Fruit fly (Drosophila melanogaster) S2 (cell line): ENCODE results near the gene TwdlX.

Experiments
- CG8478 ChIP-seq: fragments of >200 bp; optimal IDR thresholded peaks from 2 replicates; lab custom pipeline; 2018
- CTCF ChIP-seq, 2 experiments: fragments of >200 bp; optimal IDR thresholded peaks; 2 replicates each; lab custom pipeline; 2018

Gene TwdlX

DNA sequence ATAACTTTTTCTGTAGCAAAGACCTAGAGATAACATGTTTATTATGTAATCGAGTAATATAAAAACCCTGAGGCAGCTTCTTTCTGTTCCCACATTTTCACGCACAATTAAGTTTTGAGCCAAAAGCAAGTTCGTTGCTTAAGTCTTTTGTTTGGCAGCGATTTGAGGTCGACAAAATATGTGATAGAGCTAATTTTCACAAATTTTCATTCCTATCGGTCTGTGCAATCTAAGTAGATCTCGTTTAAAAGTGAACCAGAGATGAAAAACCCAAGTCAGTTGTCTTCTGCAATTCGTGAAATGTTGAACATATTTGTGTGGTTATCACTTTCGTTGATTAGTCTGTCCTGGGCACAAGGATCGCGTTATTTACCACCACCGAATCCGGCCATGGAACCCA is 7.0 kb downstream of the TwdlX start, which contains the start of gene TwdlZ:
Gene TwdlZ, plus strand, starts transcription at position 301 of the 400 bp plus-strand sequence.
- TF ChIP-seq CTCF (optimal IDR thresholded peaks at IDR 0.05; lab: Kevin White, UChicago) (no peak), CG8478 (lab: Kevin White, UChicago) (no peak)

DNA sequence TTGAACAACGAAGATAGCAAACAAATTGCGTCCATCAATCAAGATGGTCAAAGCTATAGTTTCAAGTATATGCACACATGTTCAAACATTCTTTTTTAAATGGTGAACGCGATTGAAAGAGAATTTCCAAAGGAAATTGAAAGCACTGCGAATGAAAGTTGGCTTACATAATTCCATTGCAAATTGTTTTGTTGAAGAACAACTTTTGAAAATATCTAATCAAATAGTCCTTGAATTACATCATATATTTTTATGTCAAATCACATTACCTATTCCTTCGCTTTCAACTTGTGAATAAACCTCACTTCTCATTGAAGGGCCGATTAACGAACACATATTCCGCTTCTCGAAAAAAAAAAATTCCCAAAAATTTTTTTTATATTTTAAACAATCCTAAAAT is 9.7 kb downstream of the TwdlX start, which contains the start of gene CG32568:
Gene CG32568, plus strand, starts transcription at position 301 of the 400 bp plus-strand sequence.
- no peak for TF ChIP-seq CTCF (optimal IDR thresholded peaks at IDR 0.05; lab: Kevin White, UChicago)
- TF ChIP-seq CG8478 (lab: Kevin White, UChicago): no peak

DNA sequence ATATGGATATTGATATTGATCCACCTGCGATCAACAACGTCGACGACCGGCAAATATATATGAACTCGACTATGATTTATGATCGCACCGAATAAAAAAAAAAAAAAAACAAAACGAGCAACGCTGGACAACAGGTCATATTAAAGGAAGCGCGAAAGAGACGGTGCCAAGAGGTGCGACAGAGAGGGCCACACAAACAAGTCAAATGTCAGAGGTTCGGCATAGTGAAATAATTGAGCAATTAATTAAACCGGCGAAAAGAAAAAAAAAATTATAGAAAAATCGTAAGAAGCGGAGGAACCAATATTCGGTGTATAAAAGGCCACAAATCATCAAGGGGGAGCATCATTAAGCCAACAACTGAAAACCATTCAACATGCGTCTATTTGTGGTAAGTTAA is 11.7 kb downstream of the TwdlX start, which contains the start of gene Twdlalpha:
Gene Twdlalpha, plus strand, starts transcription at position 301 of the 400 bp plus-strand sequence.
- TF ChIP-seq CG8478 (lab: Kevin White, UChicago) (no peak), CTCF (optimal IDR thresholded peaks at IDR 0.05; lab: Kevin White, UChicago) (no peak)

- TF ChIP-seq CG8478 (lab: Kevin White, UChicago): no peak
- no peak for TF ChIP-seq CTCF (optimal IDR thresholded peaks at IDR 0.05; lab: Kevin White, UChicago)
Measured at dm6 chrX:16744345-16744744, 13.5 kb downstream of the TwdlX start.

- TF ChIP-seq CG8478 (lab: Kevin White, UChicago) (no peak), CTCF (optimal IDR thresholded peaks at IDR 0.05; lab: Kevin White, UChicago) (no peak)
Measured at dm6 chrX:16745942-16746341, 15.1 kb downstream of the TwdlX start.

DNA sequence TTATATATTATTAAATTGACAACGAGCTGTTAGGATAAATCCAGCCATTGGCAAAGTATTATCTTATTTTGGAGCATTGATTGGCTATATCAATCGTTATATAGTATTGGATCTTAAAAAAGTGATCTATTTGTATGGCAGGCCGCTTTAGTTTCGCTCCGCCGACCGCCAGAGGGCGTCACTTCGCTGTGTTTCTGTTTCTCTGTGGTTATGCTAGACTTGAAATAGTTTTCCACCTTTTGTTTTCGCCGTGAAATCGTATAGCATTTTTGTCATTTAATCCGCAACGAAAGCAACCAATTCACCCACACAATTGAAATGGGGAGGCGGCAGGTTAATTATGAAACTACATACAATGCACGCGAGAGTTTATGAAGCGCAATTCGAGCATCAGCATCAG is 15.9 kb downstream of the TwdlX start:
- peak; percentile 87 for TF ChIP-seq CTCF (optimal IDR thresholded peaks at IDR 0.05; lab: Kevin White, UChicago)
- TF ChIP-seq CG8478 (lab: Kevin White, UChicago): no peak

DNA sequence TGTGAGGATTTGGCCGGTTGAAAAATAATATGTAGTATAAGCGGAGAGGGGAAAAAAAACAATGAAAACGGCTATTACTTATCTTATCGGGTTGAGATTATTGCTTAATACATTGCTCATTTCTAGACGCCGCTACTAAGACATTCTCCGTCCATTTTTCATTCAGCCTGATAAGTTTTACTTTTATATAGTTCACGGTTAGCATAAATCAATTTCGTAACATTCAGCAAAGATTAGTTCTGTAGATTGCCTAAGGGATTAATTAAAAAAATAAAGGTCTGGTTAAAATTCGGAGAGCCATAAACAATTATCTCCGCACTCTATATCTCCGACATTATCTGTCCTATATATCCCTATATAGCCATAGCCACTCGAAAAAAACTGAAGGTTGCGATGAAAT is 16.6 kb downstream of the TwdlX start:
- TF ChIP-seq CG8478 (lab: Kevin White, UChicago) (no peak), CTCF (optimal IDR thresholded peaks at IDR 0.05; lab: Kevin White, UChicago) (no peak)

- no peak for TF ChIP-seq CTCF (optimal IDR thresholded peaks at IDR 0.05; lab: Kevin White, UChicago)
- no peak for TF ChIP-seq CG8478 (lab: Kevin White, UChicago)
Measured at dm6 chrX:16749324-16749723, 18.4 kb downstream of the TwdlX start.

DNA sequence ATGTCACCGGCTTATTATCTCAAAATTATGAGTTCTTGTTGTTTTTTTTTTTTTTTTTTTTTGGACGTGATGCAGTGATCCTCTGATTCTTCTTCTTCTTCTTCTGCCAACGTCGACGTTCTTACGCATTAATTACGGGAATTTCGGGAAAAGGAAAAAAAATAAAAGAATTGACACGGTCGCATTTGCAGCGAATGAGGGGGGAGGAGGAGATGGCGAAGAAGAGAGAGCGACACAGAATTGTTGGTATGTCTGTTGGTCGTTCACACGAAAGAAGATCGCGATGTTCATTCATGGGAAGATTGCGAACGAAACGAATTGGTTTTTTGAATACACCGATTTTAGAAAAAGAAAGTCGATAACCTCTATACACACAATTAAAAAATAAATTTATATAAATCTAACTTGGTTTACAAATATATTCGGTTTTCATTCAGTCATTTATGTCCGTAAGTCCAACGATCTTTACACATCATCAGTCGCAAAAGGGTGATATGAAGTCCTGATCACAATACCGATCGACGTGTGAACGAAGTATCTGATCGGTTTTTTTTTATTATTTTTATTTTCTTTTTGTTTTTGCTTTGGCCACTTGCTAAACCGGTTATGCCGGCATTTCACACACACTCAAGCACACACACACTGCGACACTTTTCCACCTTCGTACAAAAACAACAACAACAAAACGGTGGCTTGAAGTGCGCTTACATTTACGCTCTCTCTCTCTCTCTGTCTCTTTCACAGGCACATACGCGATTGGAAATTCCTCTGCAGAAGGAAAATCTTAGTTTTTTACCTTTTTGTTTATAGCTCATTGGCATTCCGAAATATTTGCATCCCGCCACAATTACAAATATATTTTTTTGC is 20.1 kb downstream of the TwdlX start:
- no peak for TF ChIP-seq CG8478 (lab: Kevin White, UChicago)
- no peak for TF ChIP-seq CTCF (optimal IDR thresholded peaks at IDR 0.05; lab: Kevin White, UChicago)

- TF ChIP-seq CTCF (optimal IDR thresholded peaks at IDR 0.05; lab: Kevin White, UChicago): peak; percentile 18 to 63
- no peak for TF ChIP-seq CG8478 (lab: Kevin White, UChicago)
Measured at dm6 chrX:16751579-16752156, 20.8 kb downstream of the TwdlX start, which contains the start of gene goe. TSS of gene goe (minus strand) at chrX:16751910.

DNA sequence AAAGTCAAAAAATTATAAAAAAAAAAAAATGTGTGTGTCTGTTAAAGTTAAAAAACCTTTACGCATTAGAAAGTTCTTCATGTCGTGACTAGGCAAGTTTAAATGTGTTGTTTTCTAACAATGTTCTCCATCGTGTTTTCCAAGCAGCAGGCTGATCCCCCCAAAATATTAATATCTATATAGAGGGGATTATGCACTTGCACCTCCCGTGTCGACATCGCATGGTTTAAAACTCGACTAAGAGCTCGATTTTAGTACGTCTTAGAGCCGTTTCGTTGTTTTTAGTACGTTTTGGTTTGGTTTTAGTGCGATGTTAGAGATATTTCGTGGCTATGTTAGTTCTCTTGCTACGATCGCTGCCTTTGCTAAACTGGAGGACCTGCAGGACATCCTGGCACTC is 22.2 kb downstream of the TwdlX start:
- TF ChIP-seq CTCF (optimal IDR thresholded peaks at IDR 0.05; lab: Kevin White, UChicago): peak in 1 of 2 experiments; percentile 47
- no peak for TF ChIP-seq CG8478 (lab: Kevin White, UChicago)

dm6 chrX:16757645-16758044 is 26.8 kb downstream of the TwdlX start:
- TF ChIP-seq CTCF (optimal IDR thresholded peaks at IDR 0.05; lab: Kevin White, UChicago) (no peak), CG8478 (lab: Kevin White, UChicago) (no peak)

dm6 chrX:16760542-16760941 is 29.7 kb downstream of the TwdlX start:
- TF ChIP-seq CTCF (optimal IDR thresholded peaks at IDR 0.05; lab: Kevin White, UChicago): no peak
- no peak for TF ChIP-seq CG8478 (lab: Kevin White, UChicago)

DNA sequence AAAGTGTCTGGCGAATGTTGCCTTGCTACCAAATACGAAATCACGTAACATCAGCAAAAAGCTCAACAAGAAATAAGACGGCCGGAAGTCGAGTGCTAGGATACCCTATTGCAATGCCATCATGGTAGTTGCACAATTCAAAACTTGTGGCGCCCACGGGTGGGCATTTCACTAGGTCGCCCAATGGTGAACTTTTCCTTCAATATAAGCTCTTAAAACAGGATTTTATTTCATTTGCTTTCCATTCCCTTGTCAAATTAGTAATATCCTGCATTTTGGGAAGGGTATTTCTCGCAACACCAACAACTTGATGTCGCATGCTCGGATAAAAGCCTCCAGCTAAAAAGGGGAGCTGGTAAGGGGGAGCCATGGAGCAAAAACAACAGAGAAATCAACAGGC is 30.6 kb downstream of the TwdlX start:
- TF ChIP-seq CG8478 (lab: Kevin White, UChicago) (no peak), CTCF (optimal IDR thresholded peaks at IDR 0.05; lab: Kevin White, UChicago) (no peak)

DNA sequence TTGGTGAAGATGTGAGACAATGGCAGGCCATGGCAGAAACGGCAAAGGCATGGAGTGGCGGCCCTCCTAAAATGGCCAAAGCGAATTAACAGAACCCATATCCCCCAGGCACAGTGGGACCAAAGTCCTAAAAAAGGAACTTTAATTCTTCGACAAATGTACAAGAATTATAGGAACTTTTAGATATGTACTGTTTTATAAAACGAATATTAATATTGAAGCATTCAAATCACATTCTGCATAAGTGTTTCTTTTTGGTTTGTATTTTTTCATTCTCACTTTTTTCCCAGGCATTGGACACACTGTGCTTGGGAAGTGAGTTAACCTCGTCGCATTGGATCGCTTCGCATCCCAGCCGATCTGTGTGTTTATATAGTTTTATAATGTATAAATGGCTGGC is 34.1 kb downstream of the TwdlX start:
- TF ChIP-seq CTCF (optimal IDR thresholded peaks at IDR 0.05; lab: Kevin White, UChicago) (no peak), CG8478 (lab: Kevin White, UChicago) (no peak)
